Fruit fly (Drosophila melanogaster) whole organism, pupa: ENCODE data around the gene nonC.

ENCODE experiments used
- CG10348 ChIP-seq: fragments of 200-800 bp; sonication (Bioruptor generic); IDR thresholded peaks from 2 replicates; pipeline ENCODE4 v1.3.6; 2022; ENCODE audit warnings: missing biosample characterization, missing genetic modification characterization
- CG12605 ChIP-seq: fragments of 200-800 bp; sonication (Bioruptor generic); IDR thresholded peaks from 2 replicates; pipeline ENCODE4 v1.3.6; 2022; ENCODE audit warnings: missing biosample characterization, missing genetic modification characterization
- CG13204 ChIP-seq: fragments of 200-800 bp; sonication (Bioruptor generic); optimal IDR thresholded peaks from 2 replicates; lab custom pipeline; 2018; ENCODE audit warnings: missing biosample characterization, mild to moderate bottlenecking, missing genetic modification characterization, moderate library complexity
- CG14655 ChIP-seq: fragments of 200-800 bp; sonication (Bioruptor generic); optimal IDR thresholded peaks from 3 replicates; lab custom pipeline; 2017; ENCODE audit warnings: mild to moderate bottlenecking, missing biosample characterization, missing genetic modification reagents, missing genetic modification characterization
- CG15710 ChIP-seq: fragments of 200-800 bp; sonication (Bioruptor generic); optimal IDR thresholded peaks from 2 replicates; lab custom pipeline; 2018; ENCODE audit warnings: missing biosample characterization, mild to moderate bottlenecking, missing genetic modification characterization, moderate library complexity
- CG17806 ChIP-seq: fragments of 200-800 bp; sonication (Bioruptor generic); optimal IDR thresholded peaks from 2 replicates; lab custom pipeline; 2018; ENCODE audit warnings: missing biosample characterization, mild to moderate bottlenecking, missing genetic modification characterization, moderate library complexity
- CG32121 ChIP-seq: fragments of 200-800 bp; sonication (Bioruptor generic); IDR thresholded peaks from 2 replicates; pipeline ENCODE4 v1.3.6; 2022; ENCODE audit warnings: missing biosample characterization, missing genetic modification characterization
- CG34367 ChIP-seq: fragments of 200-800 bp; sonication (Bioruptor generic); optimal IDR thresholded peaks from 2 replicates; lab custom pipeline; 2018; ENCODE audit warnings: missing biosample characterization, mild to moderate bottlenecking, missing genetic modification characterization
- CG4496 ChIP-seq: fragments of 200-800 bp; sonication (Bioruptor generic); IDR thresholded peaks from 3 replicates; pipeline ENCODE4 v1.3.6; 2022; ENCODE audit warnings: missing biosample characterization, missing genetic modification characterization
- CG8159 ChIP-seq: fragments of 200-800 bp; sonication (Bioruptor generic); optimal IDR thresholded peaks from 3 replicates; lab custom pipeline; 2018; ENCODE audit warnings: missing biosample characterization, mild to moderate bottlenecking, missing genetic modification characterization, moderate library complexity
- CG8301 ChIP-seq: fragments of 200-800 bp; sonication (Bioruptor generic); optimal IDR thresholded peaks from 2 replicates; lab custom pipeline; 2018; ENCODE audit warnings: missing biosample characterization, mild to moderate bottlenecking, missing genetic modification characterization
- CG9948 ChIP-seq: fragments of 200-800 bp; sonication (Bioruptor generic); optimal IDR thresholded peaks from 2 replicates; lab custom pipeline; 2018; ENCODE audit warnings: missing biosample characterization, mild to moderate bottlenecking, missing genetic modification characterization, moderate library complexity
- D1 ChIP-seq: fragments of 200-800 bp; sonication (Bioruptor generic); optimal IDR thresholded peaks from 2 replicates; lab custom pipeline; 2018; ENCODE audit warnings: missing biosample characterization, mild to moderate bottlenecking, missing genetic modification characterization, moderate library complexity
- EcR ChIP-seq: fragments of 200-800 bp; sonication (Bioruptor generic); optimal IDR thresholded peaks from 3 replicates; lab custom pipeline; 2019; ENCODE audit warnings: missing biosample characterization, missing genetic modification characterization, mild to moderate bottlenecking, moderate library complexity, missing genetic modification reagents
- Ets98B ChIP-seq: fragments of 200-800 bp; sonication (Bioruptor generic); IDR thresholded peaks from 2 replicates; pipeline ENCODE4 v1.3.6; 2022; ENCODE audit warnings: missing biosample characterization, missing genetic modification characterization
- Pif1A ChIP-seq: fragments of 200-800 bp; sonication (Bioruptor generic); optimal IDR thresholded peaks from 3 replicates; lab custom pipeline; 2016; ENCODE audit warnings: missing biosample characterization, missing genetic modification characterization
- Pif1B ChIP-seq: fragments of 200-800 bp; sonication (Bioruptor generic); optimal IDR thresholded peaks from 3 replicates; lab custom pipeline; 2016; ENCODE audit warnings: missing biosample characterization, missing genetic modification characterization
- Snoo ChIP-seq: fragments of 200-800 bp; sonication (Bioruptor generic); optimal IDR thresholded peaks from 3 replicates; lab custom pipeline; 2017; ENCODE audit warnings: missing biosample characterization, mild to moderate bottlenecking, missing genetic modification characterization, inconsistent platforms
- fd96Ca ChIP-seq: fragments of 200-800 bp; sonication (Bioruptor generic); IDR thresholded peaks from 3 replicates; pipeline ENCODE4 v1.3.6; 2022; ENCODE audit warnings: missing biosample characterization, missing genetic modification characterization
- gl ChIP-seq: fragments of 200-800 bp; sonication (Bioruptor generic); optimal IDR thresholded peaks from 2 replicates; lab custom pipeline; 2018; ENCODE audit warnings: missing biosample characterization, mild to moderate bottlenecking, missing genetic modification characterization
- rn ChIP-seq: fragments of 200-800 bp; sonication (Bioruptor generic); IDR thresholded peaks from 2 replicates; pipeline ENCODE4 v1.3.6; 2022; ENCODE audit warnings: missing biosample characterization, missing genetic modification characterization

Gene nonC

DNA sequence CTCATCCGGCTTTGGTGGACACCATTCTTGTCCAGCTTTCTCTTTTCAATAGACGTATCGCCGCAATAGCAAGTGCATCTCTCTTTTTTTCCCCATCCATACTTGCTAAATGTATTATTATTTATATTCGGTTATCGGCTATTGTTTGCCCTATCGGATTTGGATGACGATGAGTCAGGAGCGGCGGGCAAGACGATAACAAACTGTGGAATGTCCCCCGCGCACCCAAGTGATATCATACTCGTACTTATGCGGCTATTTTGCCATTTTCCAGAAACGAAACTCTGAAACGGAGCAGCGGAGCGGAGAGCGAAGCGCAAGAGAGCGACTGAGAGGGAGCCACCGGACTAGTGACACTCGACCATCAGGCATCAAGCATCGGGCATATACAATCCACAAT is 18.9 kb upstream of the nonC start:
- TF ChIP-seq Ets98B (GFP tag; lab: Robert Waterston, UW) (no peak), CG14655 (GFP tag; lab: Kevin White, UChicago) (no peak), D1 (tag; lab: Kevin White, UChicago) (no peak), Pif1B (GFP tag; lab: Kevin White, UChicago) (no peak), CG12605 (GFP tag; lab: Robert Waterston, UW) (no peak), CG8159 (tag; lab: Kevin White, UChicago) (no peak), CG10348 (GFP tag; lab: Robert Waterston, UW) (no peak), CG4496 (GFP tag; lab: Robert Waterston, UW) (no peak), CG8301 (tag; lab: Kevin White, UChicago) (no peak), CG34367 (tag; lab: Kevin White, UChicago) (no peak), CG9948 (tag; lab: Kevin White, UChicago) (no peak), CG13204 (no peak), Snoo (tag; lab: Kevin White, UChicago) (no peak), EcR (GFP tag; lab: Kevin White, UChicago) (no peak)

DNA sequence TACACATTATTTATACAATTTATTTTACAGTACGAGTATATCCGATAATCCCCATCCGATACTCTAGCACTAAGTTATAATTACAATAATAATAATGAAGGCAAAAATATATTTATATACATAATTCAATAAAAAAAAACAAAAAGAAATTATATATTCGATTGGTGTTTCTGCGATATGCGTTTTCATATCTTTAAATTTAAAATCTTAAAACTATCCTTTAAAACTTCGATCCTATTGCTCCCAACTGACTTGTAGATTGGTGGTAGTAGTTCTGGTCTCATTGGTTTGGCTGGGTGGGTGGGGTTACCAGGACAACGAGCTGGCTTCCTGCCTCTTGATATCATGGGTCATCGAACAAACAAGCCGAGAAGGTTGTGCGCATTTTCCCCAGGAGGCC is 10.6 kb upstream of the nonC start, which contains the start of gene iav:
iav (plus strand) TSS at position 301 of the 400 bp plus-strand sequence.
- TF ChIP-seq CG9948 (tag; lab: Kevin White, UChicago) = no peak
- TF ChIP-seq CG34367 (tag; lab: Kevin White, UChicago) = no peak
- TF ChIP-seq CG8159 (tag; lab: Kevin White, UChicago) = no peak
- no peak for TF ChIP-seq CG32121 (GFP tag; lab: Robert Waterston, UW)
- no peak for TF ChIP-seq CG15710
- TF ChIP-seq Pif1B (GFP tag; lab: Kevin White, UChicago) = no peak
- TF ChIP-seq rn (GFP tag; lab: Robert Waterston, UW) = no peak
- TF ChIP-seq fd96Ca (GFP tag; lab: Robert Waterston, UW) = no peak
- TF ChIP-seq CG10348 (GFP tag; lab: Robert Waterston, UW) = no peak
- no peak for TF ChIP-seq CG4496 (GFP tag; lab: Robert Waterston, UW)
- no peak for TF ChIP-seq EcR (GFP tag; lab: Kevin White, UChicago)
- no peak for TF ChIP-seq CG8301 (tag; lab: Kevin White, UChicago)
- TF ChIP-seq CG13204 = no peak
- TF ChIP-seq CG12605 (GFP tag; lab: Robert Waterston, UW) = no peak
- TF ChIP-seq gl (tag; lab: Kevin White, UChicago) = no peak

DNA sequence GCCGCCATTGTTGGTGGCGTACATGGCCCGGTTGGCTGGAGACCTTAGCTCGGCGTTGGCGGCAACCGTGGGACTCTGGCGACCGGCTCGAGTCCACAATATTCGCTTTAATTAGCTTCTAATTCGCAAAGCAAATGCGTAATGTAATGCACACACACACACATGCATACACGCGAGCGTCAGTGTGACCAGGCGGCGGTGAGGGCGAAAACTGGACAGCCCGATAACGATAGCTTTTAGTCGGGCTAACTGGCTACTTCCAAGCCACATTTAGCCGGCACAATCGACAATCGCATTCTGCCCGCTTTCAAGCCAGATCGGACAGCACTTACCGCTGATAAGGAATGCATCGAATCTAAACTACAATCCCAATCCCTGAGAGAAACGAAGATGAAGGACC is 3.6 kb upstream of the nonC start, which contains the start of the genes Nf-YC and xit:
Nf-YC (minus strand) TSS at position 217 of the 400 bp plus-strand sequence.
xit (plus strand) TSS at position 314 of the 400 bp plus-strand sequence.
- TF ChIP-seq Pif1A = no peak
- TF ChIP-seq CG9948 (tag; lab: Kevin White, UChicago) = no peak
- no peak for TF ChIP-seq EcR (GFP tag; lab: Kevin White, UChicago)
- peak; percentile 38; the same call in 1 of the 3 replicates for TF ChIP-seq fd96Ca (GFP tag; lab: Robert Waterston, UW)
- TF ChIP-seq CG10348 (GFP tag; lab: Robert Waterston, UW) = no peak
- 0 out of 2 replicates have a peak, but pooled peaks have one; percentile 7 for TF ChIP-seq Ets98B (GFP tag; lab: Robert Waterston, UW)
- TF ChIP-seq CG8301 (tag; lab: Kevin White, UChicago) = no peak
- no peak for TF ChIP-seq CG17806 (tag; lab: Kevin White, UChicago)
- TF ChIP-seq CG32121 (GFP tag; lab: Robert Waterston, UW) = peak; percentile 16; the same call in 1 of the 2 replicates

DNA sequence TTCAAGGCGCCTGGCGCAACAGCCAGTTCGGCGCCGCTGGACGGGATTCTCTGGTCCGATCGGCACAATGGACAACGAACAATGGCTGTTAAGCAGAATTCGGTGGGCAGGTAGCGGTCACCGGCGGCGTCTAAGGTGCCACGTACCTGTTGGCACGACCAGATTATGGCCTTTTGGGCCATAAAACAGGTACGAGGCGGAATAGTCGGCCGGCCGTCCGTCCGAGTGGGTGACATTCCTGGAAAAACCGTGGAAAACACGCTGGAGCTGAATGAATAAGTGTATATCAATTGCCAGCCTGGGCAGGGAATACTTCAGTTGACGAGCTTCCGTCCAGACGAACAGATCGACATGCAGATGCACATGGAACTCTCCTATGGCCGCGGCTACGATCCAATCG is 1.4 kb upstream of the nonC start, which contains the start of gene Atx-1:
Atx-1 (plus strand) TSS at position 301 of the 400 bp plus-strand sequence.
- TF ChIP-seq gl (tag; lab: Kevin White, UChicago) (no peak), CG14655 (GFP tag; lab: Kevin White, UChicago) (no peak), CG17806 (tag; lab: Kevin White, UChicago) (no peak), EcR (GFP tag; lab: Kevin White, UChicago) (no peak), CG13204 (no peak)

DNA sequence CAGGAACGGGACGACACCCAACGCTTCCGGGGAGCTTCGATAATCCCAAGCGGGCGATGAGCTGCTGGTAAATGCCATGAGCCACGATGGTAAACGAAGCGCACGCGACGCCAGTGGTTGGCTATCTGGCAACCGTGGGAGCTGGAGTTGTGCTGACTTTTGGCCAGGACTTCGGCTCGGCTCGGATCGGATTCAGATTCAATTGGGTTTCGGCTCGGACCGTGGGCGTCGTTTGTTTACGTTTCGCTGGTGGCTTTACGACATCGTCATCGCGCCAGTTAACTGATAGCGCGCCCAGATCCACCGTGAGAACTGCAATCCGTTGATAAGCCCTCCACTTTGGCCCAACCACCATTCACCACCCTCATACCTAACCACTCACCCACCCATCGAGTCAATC is 8.3 kb downstream of the nonC start, which contains the start of gene mAChR-C:
mAChR-C (minus strand) TSS at position 101 of the 400 bp plus-strand sequence.
- TF ChIP-seq Pif1A (no peak), EcR (GFP tag; lab: Kevin White, UChicago) (no peak), Ets98B (GFP tag; lab: Robert Waterston, UW) (no peak), fd96Ca (GFP tag; lab: Robert Waterston, UW) (no peak), CG9948 (tag; lab: Kevin White, UChicago) (no peak), Snoo (tag; lab: Kevin White, UChicago) (no peak), Pif1B (GFP tag; lab: Kevin White, UChicago) (no peak), gl (tag; lab: Kevin White, UChicago) (no peak), CG4496 (GFP tag; lab: Robert Waterston, UW) (no peak), D1 (tag; lab: Kevin White, UChicago) (no peak)
- TF ChIP-seq, all 21 proteins: peak for 0

DNA sequence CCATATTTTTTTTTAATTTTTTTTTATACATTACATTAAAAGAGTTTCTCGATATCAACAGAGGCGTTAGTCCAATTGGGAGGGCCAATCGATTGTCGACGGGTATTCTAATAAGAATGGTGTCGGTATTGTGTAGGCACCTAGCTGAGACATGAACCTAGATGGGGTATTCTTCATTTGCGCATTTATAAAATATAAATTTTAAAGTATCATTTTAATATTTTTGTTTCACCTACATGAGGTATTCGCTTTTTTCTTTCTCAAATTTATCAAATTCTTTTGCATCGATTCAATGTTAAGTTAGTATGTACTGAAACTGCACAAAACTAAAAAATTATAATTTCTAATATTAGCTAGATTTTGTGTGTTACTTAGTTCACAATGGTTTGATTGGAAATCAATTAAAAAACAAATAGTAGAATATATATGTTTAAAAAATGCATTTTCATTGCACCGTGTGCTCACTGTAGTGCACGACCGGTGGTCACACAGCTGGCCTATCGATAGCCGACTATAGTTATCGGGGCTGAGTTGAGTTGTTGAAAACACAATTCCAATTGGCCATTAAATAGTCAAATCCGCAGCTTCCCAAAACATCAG is 19.6 kb downstream of the nonC start, which contains the start of the genes CG14435 and Tmf:
CG14435 (minus strand) TSS at position 81 of the 600 bp plus-strand sequence.
Tmf (plus strand) TSS at position 501 of the 600 bp plus-strand sequence.
- no peak for TF ChIP-seq EcR (GFP tag; lab: Kevin White, UChicago)
- peak; percentile 71 for TF ChIP-seq CG9948 (tag; lab: Kevin White, UChicago)
- peak; percentile 67 for TF ChIP-seq Snoo (tag; lab: Kevin White, UChicago)
- no peak for TF ChIP-seq CG12605 (GFP tag; lab: Robert Waterston, UW)
- 0 out of 3 replicates have a peak, but pooled peaks have one; percentile 50 for TF ChIP-seq fd96Ca (GFP tag; lab: Robert Waterston, UW)
- TF ChIP-seq CG17806 (tag; lab: Kevin White, UChicago) = peak; percentile 68
- no peak for TF ChIP-seq D1 (tag; lab: Kevin White, UChicago)
- peak; percentile 55; the same call in 1 of the 2 replicates for TF ChIP-seq CG10348 (GFP tag; lab: Robert Waterston, UW)
- TF ChIP-seq Pif1A = peak; percentile 55
- TF ChIP-seq CG14655 (GFP tag; lab: Kevin White, UChicago) = peak; percentile 82
- TF ChIP-seq gl (tag; lab: Kevin White, UChicago) = peak; percentile 40
- peak; percentile 39 for TF ChIP-seq rn (GFP tag; lab: Robert Waterston, UW)
- peak; percentile 66 for TF ChIP-seq CG8301 (tag; lab: Kevin White, UChicago)
- peak; percentile 80 for TF ChIP-seq CG15710
- no peak for TF ChIP-seq CG13204
- TF ChIP-seq Pif1B (GFP tag; lab: Kevin White, UChicago) = no peak
- TF ChIP-seq Ets98B (GFP tag; lab: Robert Waterston, UW) = peak; percentile 73
- TF ChIP-seq CG34367 (tag; lab: Kevin White, UChicago) = peak; percentile 65
- TF ChIP-seq CG8159 (tag; lab: Kevin White, UChicago) = peak; percentile 83
- TF ChIP-seq CG4496 (GFP tag; lab: Robert Waterston, UW) = peak; percentile 82
- peak; percentile 68 for TF ChIP-seq CG32121 (GFP tag; lab: Robert Waterston, UW)
